1 fruit fly cellular context compared by ENCODE assay signal in genomic region chr2L:7037773-7038327, dm6.
A peak's percentile ranks its signal among the peaks of the same experiment; 100 is the strongest.
TF ChIP-seq lines count a peak whose summit lies in the region.

milt (plus strand) TSS chr2L:7037823.

TF ChIP-seq in whole organism, embryonic, 481 proteins besides CTCF, POLR2A, EP300 and RAD21 (continued from another document and continues in another):
- peak; percentile 43; the same call in 1 of the 2 replicates for TF ChIP-seq Rfx (GFP tag; IDR thresholded peaks at IDR 0.05; lab: Robert Waterston, UW)
- no peak for TF ChIP-seq wek (GFP tag; optimal IDR thresholded peaks at IDR 0.05; lab: Kevin White, UChicago)
- TF ChIP-seq hb (GFP tag; IDR thresholded peaks at IDR 0.05; lab: Robert Waterston, UW; ENCODE audit: partially characterized antibody): peak; percentile 92
- peak; percentile 5 for TF ChIP-seq her (GFP tag; optimal IDR thresholded peaks at IDR 0.05; lab: Kevin White, UChicago)
- TF ChIP-seq hkb (optimal IDR thresholded peaks at IDR 0.05; lab: Kevin White, UChicago): no peak
- peak; percentile 41; the same call in 1 of the 2 replicates for TF ChIP-seq hkb (GFP tag; IDR thresholded peaks at IDR 0.05; lab: Robert Waterston, UW)
- TF ChIP-seq ab (GFP tag; optimal IDR thresholded peaks at IDR 0.05; lab: Kevin White, UChicago): no peak
- TF ChIP-seq Dref (GFP tag; IDR thresholded peaks at IDR 0.05; lab: Robert Waterston, UW): peak; percentile 96
- TF ChIP-seq Hand (GFP tag; optimal IDR thresholded peaks at IDR 0.05; lab: Kevin White, UChicago): no peak
- peak; percentile 92 for TF ChIP-seq ato (GFP tag; IDR thresholded peaks at IDR 0.05; lab: Robert Waterston, UW; ENCODE audit: partially characterized antibody)
- TF ChIP-seq CG2129 (GFP tag; IDR thresholded peaks at IDR 0.05; lab: Robert Waterston, UW; ENCODE audit: partially characterized antibody): peak; percentile 35; the same call in 1 of the 2 replicates
- no peak for TF ChIP-seq CG12104 (GFP tag; optimal IDR thresholded peaks at IDR 0.05; lab: Kevin White, UChicago)
- no peak for TF ChIP-seq nom (GFP tag; optimal IDR thresholded peaks at IDR 0.05; lab: Kevin White, UChicago)
- peak; percentile 88 for TF ChIP-seq Bgb (GFP tag; IDR thresholded peaks at IDR 0.05; lab: Robert Waterston, UW; ENCODE audit: partially characterized antibody)
- peak; percentile 18 for TF ChIP-seq CG30403 (GFP tag; optimal IDR thresholded peaks at IDR 0.05; lab: Kevin White, UChicago)
- no peak for TF ChIP-seq Elba2 (GFP tag; optimal IDR thresholded peaks at IDR 0.05; lab: Kevin White, UChicago)
- peak; percentile 2 for TF ChIP-seq Ssrp (tag; optimal IDR thresholded peaks at IDR 0.05; lab: Kevin White, UChicago)
- TF ChIP-seq fd96Cb (tag; optimal IDR thresholded peaks at IDR 0.05; lab: Kevin White, UChicago): no peak
- TF ChIP-seq CG12744 (GFP tag; optimal IDR thresholded peaks at IDR 0.05; lab: Kevin White, UChicago): peak; percentile 2
- no peak for TF ChIP-seq CG43689 (GFP tag; IDR thresholded peaks at IDR 0.05; lab: Robert Waterston, UW)
- no peak for TF ChIP-seq Nf-YA (GFP tag; IDR thresholded peaks at IDR 0.05; lab: Robert Waterston, UW)
- TF ChIP-seq Max (GFP tag; optimal IDR thresholded peaks at IDR 0.05; lab: Kevin White, UChicago): peak; percentile 60
- peak; percentile 78 for TF ChIP-seq CG4617 (GFP tag; optimal IDR thresholded peaks at IDR 0.05; lab: Kevin White, UChicago; ENCODE audit: borderline replicate concordance)
- peak; percentile 35; the same call in 1 of the 3 replicates for TF ChIP-seq zfh1 (GFP tag; IDR thresholded peaks at IDR 0.05; lab: Robert Waterston, UW)
- peak; percentile 22 for TF ChIP-seq CG1792 (GFP tag; optimal IDR thresholded peaks at IDR 0.05; lab: Kevin White, UChicago)
- peak; percentile 70 for TF ChIP-seq sens (GFP tag; lab: Kevin White, UChicago)
- TF ChIP-seq so (GFP tag; IDR thresholded peaks at IDR 0.05; lab: Robert Waterston, UW): peak; percentile 72; the same call in 2 of the 3 replicates
- TF ChIP-seq mld (GFP tag; IDR thresholded peaks at IDR 0.05; lab: Robert Waterston, UW; ENCODE audit: partially characterized antibody): peak; percentile 88
- peak; percentile 53 for TF ChIP-seq phol (tag; optimal IDR thresholded peaks at IDR 0.05; lab: Kevin White, UChicago)
- TF ChIP-seq Chrac-16 (GFP tag; optimal IDR thresholded peaks at IDR 0.05; lab: Kevin White, UChicago): no peak
- peak; percentile 49 for TF ChIP-seq lilli (GFP tag; optimal IDR thresholded peaks at IDR 0.05; lab: Kevin White, UChicago)
- TF ChIP-seq ems (GFP tag; optimal IDR thresholded peaks at IDR 0.05; lab: Kevin White, UChicago): peak; percentile 53
- no peak for TF ChIP-seq sima (GFP tag; optimal IDR thresholded peaks at IDR 0.05; lab: Kevin White, UChicago)
- TF ChIP-seq eyg (GFP tag; optimal IDR thresholded peaks at IDR 0.05; lab: Kevin White, UChicago): no peak
- TF ChIP-seq bigmax (GFP tag; optimal IDR thresholded peaks at IDR 0.05; lab: Kevin White, UChicago): peak; percentile 37
- TF ChIP-seq seq (GFP tag; IDR thresholded peaks at IDR 0.05; lab: Robert Waterston, UW): no peak
- TF ChIP-seq Atf-2 (GFP tag; optimal IDR thresholded peaks at IDR 0.05; lab: Kevin White, UChicago): no peak
- no peak for TF ChIP-seq az2 (GFP tag; optimal IDR thresholded peaks at IDR 0.05; lab: Kevin White, UChicago)
- peak; percentile 17 for TF ChIP-seq Xbp1 (GFP tag; optimal IDR thresholded peaks at IDR 0.05; lab: Kevin White, UChicago)
- TF ChIP-seq CG3726 (GFP tag; IDR thresholded peaks at IDR 0.05; lab: Robert Waterston, UW): no peak
- TF ChIP-seq nerfin-2 (GFP tag; IDR thresholded peaks at IDR 0.05; lab: Robert Waterston, UW; ENCODE audit: partially characterized antibody): peak; percentile 89
- peak; percentile 70 for TF ChIP-seq MESR4 (GFP tag; optimal IDR thresholded peaks at IDR 0.05; lab: Kevin White, UChicago)
- TF ChIP-seq CG14014 (GFP tag; IDR thresholded peaks at IDR 0.05; lab: Robert Waterston, UW): no peak
- peak; percentile 94 for TF ChIP-seq bbx (GFP tag; IDR thresholded peaks at IDR 0.05; lab: Robert Waterston, UW; ENCODE audit: partially characterized antibody)
- 0 out of 3 replicates have a peak, but pooled peaks have one; percentile 27 for TF ChIP-seq Dbx (GFP tag; IDR thresholded peaks at IDR 0.05; lab: Robert Waterston, UW)
- no peak for TF ChIP-seq Oaz (GFP tag; IDR thresholded peaks at IDR 0.05; lab: Robert Waterston, UW)
- no peak for TF ChIP-seq pan (optimal IDR thresholded peaks at IDR 0.05; lab: Kevin White, UChicago)
- no peak for TF ChIP-seq pan (GFP tag; optimal IDR thresholded peaks at IDR 0.05 in 1 of 2, IDR thresholded peaks at IDR 0.05 in 1 of 2)
- TF ChIP-seq D19A (tag; optimal IDR thresholded peaks at IDR 0.05; lab: Kevin White, UChicago): peak; percentile 73
- TF ChIP-seq Sox100B (GFP tag; optimal IDR thresholded peaks at IDR 0.05; lab: Kevin White, UChicago): no peak
- no peak for TF ChIP-seq bowl (GFP tag; IDR thresholded peaks at IDR 0.05; lab: Robert Waterston, UW)
- no peak for TF ChIP-seq odd (GFP tag; optimal IDR thresholded peaks at IDR 0.05; lab: Kevin White, UChicago)
- peak; percentile 66 for TF ChIP-seq CG10267 (tag; optimal IDR thresholded peaks at IDR 0.05; lab: Kevin White, UChicago)
- TF ChIP-seq CG9797 (GFP tag; optimal IDR thresholded peaks at IDR 0.05; lab: Kevin White, UChicago): no peak
- TF ChIP-seq CG7928 (GFP tag; optimal IDR thresholded peaks at IDR 0.05; lab: Kevin White, UChicago): peak; percentile 96
- no peak for TF ChIP-seq fu2 (GFP tag; optimal IDR thresholded peaks at IDR 0.05; lab: Kevin White, UChicago)
- no peak for TF ChIP-seq lov (optimal IDR thresholded peaks at IDR 0.05; lab: Kevin White, UChicago)
- TF ChIP-seq lov (GFP tag; IDR thresholded peaks at IDR 0.05; lab: Robert Waterston, UW): no peak
- TF ChIP-seq CG6175 (GFP tag; IDR thresholded peaks at IDR 0.05; lab: Robert Waterston, UW): no peak
- no peak for TF ChIP-seq Rx (GFP tag; IDR thresholded peaks at IDR 0.05; lab: Robert Waterston, UW)
- TF ChIP-seq CG7963 (GFP tag; IDR thresholded peaks at IDR 0.05; lab: Robert Waterston, UW; ENCODE audit: partially characterized antibody): peak; percentile 92
- peak; percentile 44 for TF ChIP-seq MBD-R2 (GFP tag; IDR thresholded peaks at IDR 0.05; lab: Robert Waterston, UW)
- no peak for TF ChIP-seq sc (optimal IDR thresholded peaks at IDR 0.05; lab: Kevin White, UChicago)
- TF ChIP-seq sc (GFP tag; optimal IDR thresholded peaks at IDR 0.05; lab: Kevin White, UChicago): no peak
- TF ChIP-seq CG1233 (GFP tag; optimal IDR thresholded peaks at IDR 0.05; lab: Kevin White, UChicago): no peak
- peak; percentile 77 for TF ChIP-seq CG14860 (GFP tag; IDR thresholded peaks at IDR 0.05; lab: Robert Waterston, UW; ENCODE audit: partially characterized antibody)
- TF ChIP-seq wor (GFP tag; IDR thresholded peaks at IDR 0.05; lab: Robert Waterston, UW): no peak
- peak; percentile 60 for TF ChIP-seq HmgZ (tag; optimal IDR thresholded peaks at IDR 0.05; lab: Kevin White, UChicago)
- no peak for TF ChIP-seq Dad (GFP tag; optimal IDR thresholded peaks at IDR 0.05; lab: Kevin White, UChicago)
- TF ChIP-seq stc (GFP tag; IDR thresholded peaks at IDR 0.05; lab: Robert Waterston, UW): no peak
- TF ChIP-seq CG8290 (GFP tag; optimal IDR thresholded peaks at IDR 0.05; lab: Kevin White, UChicago): no peak
- peak in 1 of 2 experiments; percentile 54 for TF ChIP-seq CG8290 (tag; optimal IDR thresholded peaks at IDR 0.05; lab: Kevin White, UChicago)
- TF ChIP-seq vfl (GFP tag; optimal IDR thresholded peaks at IDR 0.05; lab: Kevin White, UChicago): no peak
- no peak for TF ChIP-seq CG13296 (GFP tag; optimal IDR thresholded peaks at IDR 0.05; lab: Kevin White, UChicago)
- TF ChIP-seq Camta (GFP tag; optimal IDR thresholded peaks at IDR 0.05; lab: Kevin White, UChicago): no peak
- TF ChIP-seq scrt (GFP tag; optimal IDR thresholded peaks at IDR 0.05; lab: Kevin White, UChicago): no peak
- TF ChIP-seq CG11504 (tag; optimal IDR thresholded peaks at IDR 0.05; lab: Kevin White, UChicago): no peak
- TF ChIP-seq pnt (GFP tag; optimal IDR thresholded peaks at IDR 0.05; lab: Kevin White, UChicago): no peak
- TF ChIP-seq slbo (GFP tag; IDR thresholded peaks at IDR 0.05; lab: Robert Waterston, UW): peak; percentile 34
- TF ChIP-seq ara (GFP tag; IDR thresholded peaks at IDR 0.05; lab: Robert Waterston, UW): no peak
- TF ChIP-seq CG17802 (tag; optimal IDR thresholded peaks at IDR 0.05; lab: Kevin White, UChicago): no peak
- TF ChIP-seq grau (tag; optimal IDR thresholded peaks at IDR 0.05; lab: Kevin White, UChicago): peak; percentile 3
- no peak for TF ChIP-seq lola (GFP tag; optimal IDR thresholded peaks at IDR 0.05; lab: Kevin White, UChicago)
- TF ChIP-seq CG4707 (GFP tag; optimal IDR thresholded peaks at IDR 0.05; lab: Kevin White, UChicago): no peak
- peak; percentile 81 for TF ChIP-seq knrl (GFP tag; IDR thresholded peaks at IDR 0.05; lab: Robert Waterston, UW; ENCODE audit: partially characterized antibody)
- TF ChIP-seq Hmr (GFP tag; optimal IDR thresholded peaks at IDR 0.05; lab: Kevin White, UChicago): no peak
- no peak for TF ChIP-seq CG11560 (tag; IDR thresholded peaks at IDR 0.05; lab: Robert Waterston, UW)
- TF ChIP-seq Nf-YB (GFP tag; optimal IDR thresholded peaks at IDR 0.05; lab: Kevin White, UChicago): peak; percentile 93
- no peak for TF ChIP-seq ewg (GFP tag; optimal IDR thresholded peaks at IDR 0.05; lab: Kevin White, UChicago)
- TF ChIP-seq CG42726 (GFP tag; IDR thresholded peaks at IDR 0.05; lab: Robert Waterston, UW; ENCODE audit: partially characterized antibody): peak; percentile 86
- no peak for TF ChIP-seq salm (tag; optimal IDR thresholded peaks at IDR 0.05; lab: Kevin White, UChicago)
- TF ChIP-seq gsb-n (tag; optimal IDR thresholded peaks at IDR 0.05; lab: Kevin White, UChicago): no peak
- TF ChIP-seq vnd (GFP tag; IDR thresholded peaks at IDR 0.05; lab: Robert Waterston, UW; ENCODE audit: partially characterized antibody): peak; percentile 86
- TF ChIP-seq Dp (GFP tag; optimal IDR thresholded peaks at IDR 0.05; lab: Kevin White, UChicago): peak; percentile 63
- no peak for TF ChIP-seq MTF-1 (GFP tag; optimal IDR thresholded peaks at IDR 0.05; lab: Kevin White, UChicago; ENCODE audit: borderline replicate concordance)
- TF ChIP-seq unpg (GFP tag; optimal IDR thresholded peaks at IDR 0.05; lab: Kevin White, UChicago): no peak
- TF ChIP-seq CG15073 (GFP tag; optimal IDR thresholded peaks at IDR 0.05; lab: Kevin White, UChicago): no peak
- TF ChIP-seq tx (GFP tag; optimal IDR thresholded peaks at IDR 0.05; lab: Kevin White, UChicago): no peak
- TF ChIP-seq Hr51 (GFP tag; optimal IDR thresholded peaks at IDR 0.05; lab: Kevin White, UChicago): no peak
- no peak for TF ChIP-seq da (GFP tag; optimal IDR thresholded peaks at IDR 0.05; lab: Kevin White, UChicago)
- peak; percentile 65 for TF ChIP-seq CG1603 (tag; optimal IDR thresholded peaks at IDR 0.05; lab: Kevin White, UChicago)
- peak; percentile 78 for TF ChIP-seq CG17186 (GFP tag; optimal IDR thresholded peaks at IDR 0.05; lab: Kevin White, UChicago)
- TF ChIP-seq E2f2 (GFP tag; IDR thresholded peaks at IDR 0.05; lab: Robert Waterston, UW): peak; percentile 72
- TF ChIP-seq CG17829 (tag; optimal IDR thresholded peaks at IDR 0.05; lab: Kevin White, UChicago): peak; percentile 1
- TF ChIP-seq kni (GFP tag; optimal IDR thresholded peaks at IDR 0.05; lab: Kevin White, UChicago): peak; percentile 24
- peak; percentile 40 for TF ChIP-seq twi (tag; optimal IDR thresholded peaks at IDR 0.05; lab: Kevin White, UChicago)
- no peak for TF ChIP-seq zf30C (GFP tag; optimal IDR thresholded peaks at IDR 0.05; lab: Kevin White, UChicago)
- TF ChIP-seq B-H2 (GFP tag; optimal IDR thresholded peaks at IDR 0.05; lab: Kevin White, UChicago): no peak
- no peak for TF ChIP-seq sr (GFP tag; IDR thresholded peaks at IDR 0.05; lab: Robert Waterston, UW)
- no peak for TF ChIP-seq CG3281 (GFP tag; optimal IDR thresholded peaks at IDR 0.05; lab: Kevin White, UChicago)
- no peak for TF ChIP-seq CG3838 (GFP tag; optimal IDR thresholded peaks at IDR 0.05; lab: Kevin White, UChicago)
- no peak for TF ChIP-seq CG11695 (GFP tag; IDR thresholded peaks at IDR 0.05; lab: Robert Waterston, UW)
- no peak for TF ChIP-seq PHDP (tag; optimal IDR thresholded peaks at IDR 0.05; lab: Kevin White, UChicago)
- peak; percentile 79 for TF ChIP-seq CG8924 (tag; optimal IDR thresholded peaks at IDR 0.05; lab: Kevin White, UChicago)
- peak; percentile 50 for TF ChIP-seq Sry-β (GFP tag; optimal IDR thresholded peaks at IDR 0.05; lab: Kevin White, UChicago)
- TF ChIP-seq amos (GFP tag; IDR thresholded peaks at IDR 0.05; lab: Robert Waterston, UW; ENCODE audit: partially characterized antibody): peak; percentile 90
- peak; percentile 35 for TF ChIP-seq CG2120 (GFP tag; optimal IDR thresholded peaks at IDR 0.05; lab: Kevin White, UChicago)
- peak; percentile 85 for TF ChIP-seq Ets65A (GFP tag; lab: Kevin White, UChicago)
- TF ChIP-seq Lpt (GFP tag; optimal IDR thresholded peaks at IDR 0.05; lab: Kevin White, UChicago): no peak
- TF ChIP-seq dmrt11E (tag; optimal IDR thresholded peaks at IDR 0.05; lab: Kevin White, UChicago): no peak
- TF ChIP-seq YL-1 (GFP tag; optimal IDR thresholded peaks at IDR 0.05; lab: Kevin White, UChicago): peak; percentile 88
- TF ChIP-seq Sin3A (optimal IDR thresholded peaks at IDR 0.05; lab: Kevin White, UChicago): peak; percentile 58
- TF ChIP-seq CG9215 (GFP tag; IDR thresholded peaks at IDR 0.05; lab: Robert Waterston, UW): no peak
- peak; percentile 82 for TF ChIP-seq Dll (GFP tag; IDR thresholded peaks at IDR 0.05; lab: Robert Waterston, UW; ENCODE audit: partially characterized antibody)
- TF ChIP-seq CG15601 (tag; optimal IDR thresholded peaks at IDR 0.05; lab: Kevin White, UChicago): peak; percentile 52
- no peak for TF ChIP-seq Eip74EF (GFP tag; optimal IDR thresholded peaks at IDR 0.05; lab: Kevin White, UChicago)
- TF ChIP-seq Hey (tag; optimal IDR thresholded peaks at IDR 0.05; lab: Kevin White, UChicago): no peak
- no peak for TF ChIP-seq Abd-B (GFP tag; optimal IDR thresholded peaks at IDR 0.05; lab: Kevin White, UChicago)
- TF ChIP-seq Nf-YC (tag; optimal IDR thresholded peaks at IDR 0.05; lab: Kevin White, UChicago): peak; percentile 98
- TF ChIP-seq HLH4C (GFP tag; IDR thresholded peaks at IDR 0.05; lab: Robert Waterston, UW; ENCODE audit: partially characterized antibody): peak; percentile 93
- no peak for TF ChIP-seq prd (optimal IDR thresholded peaks at IDR 0.05; lab: Kevin White, UChicago)
- TF ChIP-seq prd (GFP tag; IDR thresholded peaks at IDR 0.05; lab: Robert Waterston, UW): no peak; the same call in 2 of the 3 replicates
- no peak for TF ChIP-seq Aef1 (GFP tag; IDR thresholded peaks at IDR 0.05; lab: Robert Waterston, UW)
- TF ChIP-seq CG17385 (GFP tag; optimal IDR thresholded peaks at IDR 0.05; lab: Kevin White, UChicago): no peak
